Worm (Caenorhabditis elegans) whole organism, midembryonic: Measurements from ENCODE around the gene nep-23.

Experiments used
- T22C8.4 ChIP-seq: fragments of 200-800 bp; sonication (Bioruptor generic); IDR thresholded peaks from 2 replicates; pipeline ENCODE4 v1.3.6; 2022; ENCODE audit warnings: missing genetic modification characterization, missing compliant biosample characterization
- klf-2 ChIP-seq: fragments of 200-800 bp; sonication (Bioruptor generic); conservative IDR thresholded peaks from 2 replicates; pipeline ENCODE4 v1.3.6; 2022; ENCODE audit warnings: missing genetic modification reagents, missing genetic modification characterization, missing compliant biosample characterization
- med-1 ChIP-seq: sonication (generic microtip); optimal IDR thresholded peaks from 2 replicates; lab custom pipeline; 2017; ENCODE audit warnings: missing genetic modification characterization, mild to moderate bottlenecking, missing compliant biosample characterization, antibody characterized with exemption, missing genetic modification reagents; ENCODE audit not compliant: insufficient read depth
- ref-1 ChIP-seq: fragments of 200-800 bp; sonication (Bioruptor generic); conservative IDR thresholded peaks from 2 replicates; pipeline ENCODE4 v1.3.6; 2022; ENCODE audit warnings: missing genetic modification reagents, missing genetic modification characterization, missing compliant biosample characterization
- tab-1 ChIP-seq: fragments of 200-800 bp; sonication (Bioruptor generic); IDR thresholded peaks from 2 replicates; pipeline ENCODE4 v1.3.6; 2022; ENCODE audit warnings: missing genetic modification characterization, missing compliant biosample characterization
- ztf-23 ChIP-seq: fragments of 200-800 bp; sonication (Bioruptor generic); IDR thresholded peaks from 2 replicates; pipeline ENCODE4 v1.3.6; 2022; ENCODE audit warnings: missing genetic modification reagents, missing genetic modification characterization, missing compliant biosample characterization

DNA sequence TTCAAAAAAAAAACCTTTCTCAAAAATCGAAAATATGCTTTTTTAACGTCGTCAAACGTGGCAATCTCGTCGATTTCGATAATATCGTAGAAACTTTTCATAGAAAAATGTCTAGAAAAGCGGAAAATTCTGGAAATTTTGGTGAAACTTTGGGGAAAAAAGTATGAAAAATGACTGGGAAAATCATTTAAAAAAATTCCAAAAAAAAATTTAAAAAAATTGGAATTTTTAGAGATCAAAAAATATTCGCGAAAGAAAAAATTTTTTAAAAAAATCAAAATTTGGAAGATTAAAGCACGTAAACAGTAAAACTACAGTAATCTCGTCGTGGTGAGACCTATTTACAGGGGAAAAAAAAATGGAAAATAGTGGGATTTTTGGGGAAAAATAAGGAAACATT is 18.9 kb downstream of the nep-23 start, which contains the start of gene Y116A8C.10:
- no peak for TF ChIP-seq ref-1 (GFP tag; lab: Robert Waterston, UW)
- no peak for TF ChIP-seq med-1 (GFP tag; lab: Kevin White, UChicago)
- TF ChIP-seq tab-1, result no peak
- TF ChIP-seq ztf-23 (GFP tag; lab: Robert Waterston, UW), result no peak
- TF ChIP-seq klf-2 (GFP tag; lab: Robert Waterston, UW), result no peak
- TF ChIP-seq T22C8.4 (GFP tag; lab: Robert Waterston, UW), result no peak
